Comparison of ENCODE assay signal across 3 fruit fly cellular contexts in genomic region chr2L:1070332-1070731, dm6.
TF ChIP-seq lines count a peak whose summit lies in the region.

No protein-coding gene starts in this region.

TF ChIP-seq in whole organism, embryonic, 481 proteins besides CTCF, POLR2A, EP300 and RAD21 (continued from another document and continues in another):
- no peak for TF ChIP-seq corto (GFP tag; optimal IDR thresholded peaks at IDR 0.05; lab: Kevin White, UChicago)
- peak; percentile 56 for TF ChIP-seq CG12391 (tag; optimal IDR thresholded peaks at IDR 0.05; lab: Kevin White, UChicago)
- TF ChIP-seq CG11695 (GFP tag; IDR thresholded peaks at IDR 0.05; lab: Robert Waterston, UW) = peak; percentile 47; the same call in 1 of the 3 replicates
- TF ChIP-seq inv (GFP tag; IDR thresholded peaks at IDR 0.05; lab: Robert Waterston, UW; ENCODE audit: partially characterized antibody) = no peak
- TF ChIP-seq CG33213 (GFP tag; optimal IDR thresholded peaks at IDR 0.05; lab: Kevin White, UChicago) = no peak
- TF ChIP-seq dmrt11E (tag; optimal IDR thresholded peaks at IDR 0.05; lab: Kevin White, UChicago) = peak; percentile 68
- peak; percentile 65 for TF ChIP-seq CG10979 (tag; optimal IDR thresholded peaks at IDR 0.05; lab: Kevin White, UChicago)
- peak; percentile 13 for TF ChIP-seq CG18476 (GFP tag; optimal IDR thresholded peaks at IDR 0.05; lab: Kevin White, UChicago)
- TF ChIP-seq D19A (tag; optimal IDR thresholded peaks at IDR 0.05; lab: Kevin White, UChicago) = peak; percentile 1
- peak; percentile 74 for TF ChIP-seq Drgx (GFP tag; IDR thresholded peaks at IDR 0.05; lab: Robert Waterston, UW)
- peak; percentile 39; the same call in 1 of the 2 replicates for TF ChIP-seq CG31441 (GFP tag; IDR thresholded peaks at IDR 0.05; lab: Robert Waterston, UW)
- TF ChIP-seq CG10267 (tag; optimal IDR thresholded peaks at IDR 0.05; lab: Kevin White, UChicago) = peak; percentile 15
- peak; percentile 29; the same call in 1 of the 2 replicates for TF ChIP-seq vvl (GFP tag; IDR thresholded peaks at IDR 0.05; lab: Robert Waterston, UW)
- peak; percentile 35 for TF ChIP-seq nmo (GFP tag; optimal IDR thresholded peaks at IDR 0.05; lab: Kevin White, UChicago)
- TF ChIP-seq Med (GFP tag; lab: Kevin White, UChicago) = peak; percentile 72
- TF ChIP-seq CG30403 (GFP tag; optimal IDR thresholded peaks at IDR 0.05; lab: Kevin White, UChicago) = peak; percentile 23
- TF ChIP-seq CG2120 (GFP tag; optimal IDR thresholded peaks at IDR 0.05; lab: Kevin White, UChicago) = no peak
- TF ChIP-seq CG2202 (tag; optimal IDR thresholded peaks at IDR 0.05; lab: Kevin White, UChicago) = peak; percentile 30
- no peak for TF ChIP-seq disco-r (GFP tag; optimal IDR thresholded peaks at IDR 0.05; lab: Kevin White, UChicago)
- TF ChIP-seq Mad (GFP tag; optimal IDR thresholded peaks at IDR 0.05; lab: Kevin White, UChicago) = no peak
- no peak for TF ChIP-seq CG8089 (GFP tag; optimal IDR thresholded peaks at IDR 0.05; lab: Kevin White, UChicago)
- no peak for TF ChIP-seq Six4 (GFP tag; optimal IDR thresholded peaks at IDR 0.05; lab: Kevin White, UChicago)
- TF ChIP-seq sna (GFP tag; IDR thresholded peaks at IDR 0.05; lab: Robert Waterston, UW; ENCODE audit: partially characterized antibody) = no peak
- TF ChIP-seq CG10321 (GFP tag; IDR thresholded peaks at IDR 0.05; lab: Robert Waterston, UW) = no peak
- no peak for TF ChIP-seq odd (GFP tag; optimal IDR thresholded peaks at IDR 0.05; lab: Kevin White, UChicago)
- TF ChIP-seq CG1024 (GFP tag; IDR thresholded peaks at IDR 0.05; lab: Robert Waterston, UW) = no peak
- TF ChIP-seq Doc3 (GFP tag; IDR thresholded peaks at IDR 0.05; lab: Robert Waterston, UW; ENCODE audit: partially characterized antibody) = no peak
- TF ChIP-seq CG7357 (GFP tag; IDR thresholded peaks at IDR 0.05; lab: Robert Waterston, UW) = no peak
- TF ChIP-seq CG9727 (GFP tag; optimal IDR thresholded peaks at IDR 0.05; lab: Kevin White, UChicago) = peak; percentile 45
- no peak for TF ChIP-seq Mrtf (GFP tag; IDR thresholded peaks at IDR 0.05; lab: Robert Waterston, UW)
- TF ChIP-seq CG6254 (GFP tag; optimal IDR thresholded peaks at IDR 0.05; lab: Kevin White, UChicago) = peak; percentile 33
- no peak for TF ChIP-seq CG3847 (GFP tag; IDR thresholded peaks at IDR 0.05; lab: Robert Waterston, UW)
- TF ChIP-seq CG32767 (GFP tag; IDR thresholded peaks at IDR 0.05; lab: Robert Waterston, UW) = no peak
- no peak for TF ChIP-seq CG6272 (GFP tag; IDR thresholded peaks at IDR 0.05; lab: Robert Waterston, UW)
- 0 out of 2 replicates have a peak, but pooled peaks have one; percentile 6 for TF ChIP-seq CG10959 (GFP tag; IDR thresholded peaks at IDR 0.05; lab: Robert Waterston, UW)
- TF ChIP-seq H15 (GFP tag; IDR thresholded peaks at IDR 0.05; lab: Robert Waterston, UW) = 0 out of 3 replicates have a peak, but pooled peaks have one; percentile 31
- TF ChIP-seq dimm (GFP tag; IDR thresholded peaks at IDR 0.05; lab: Robert Waterston, UW) = no peak
- peak; percentile 14 for TF ChIP-seq bab2 (GFP tag; optimal IDR thresholded peaks at IDR 0.05; lab: Kevin White, UChicago)
- no peak for TF ChIP-seq E2f2 (GFP tag; IDR thresholded peaks at IDR 0.05; lab: Robert Waterston, UW)
- TF ChIP-seq cas (GFP tag; IDR thresholded peaks at IDR 0.05; lab: Robert Waterston, UW) = no peak
- peak; percentile 60 for TF ChIP-seq Ets65A (GFP tag; lab: Kevin White, UChicago)
- TF ChIP-seq so (GFP tag; IDR thresholded peaks at IDR 0.05; lab: Robert Waterston, UW) = no peak
- TF ChIP-seq ken (GFP tag; IDR thresholded peaks at IDR 0.05; lab: Robert Waterston, UW) = no peak
- TF ChIP-seq tin (GFP tag; optimal IDR thresholded peaks at IDR 0.05; lab: Kevin White, UChicago) = peak; percentile 2
- TF ChIP-seq CG7556 (GFP tag; optimal IDR thresholded peaks at IDR 0.05; lab: Kevin White, UChicago) = peak; percentile 12

TF ChIP-seq in whole organism, prepupa, 60 proteins besides CTCF, POLR2A, EP300 and RAD21 (continued from another document):
- TF ChIP-seq Sox15 (GFP tag; optimal IDR thresholded peaks at IDR 0.05; lab: Kevin White, UChicago) (no peak), CG32006 (GFP tag; optimal IDR thresholded peaks at IDR 0.05; lab: Kevin White, UChicago) (peak; percentile 70), vri (GFP tag; optimal IDR thresholded peaks at IDR 0.05; lab: Kevin White, UChicago) (peak; percentile 15), Sox102F (GFP tag; optimal IDR thresholded peaks at IDR 0.05; lab: Kevin White, UChicago) (peak; percentile 61), spab (GFP tag; optimal IDR thresholded peaks at IDR 0.05; lab: Kevin White, UChicago) (peak; percentile 65), CG10631 (GFP tag; optimal IDR thresholded peaks at IDR 0.05; lab: Kevin White, UChicago) (peak; percentile 61), topi (GFP tag; optimal IDR thresholded peaks at IDR 0.05; lab: Kevin White, UChicago) (peak; percentile 66), CG3919 (GFP tag; optimal IDR thresholded peaks at IDR 0.05; lab: Kevin White, UChicago) (peak; percentile 64), fd85E (GFP tag; optimal IDR thresholded peaks at IDR 0.05; lab: Kevin White, UChicago) (no peak), Eip93F (GFP tag; optimal IDR thresholded peaks at IDR 0.05; lab: Kevin White, UChicago) (no peak), Met (GFP tag; optimal IDR thresholded peaks at IDR 0.05; lab: Kevin White, UChicago) (peak; percentile 72), CG4318 (GFP tag; optimal IDR thresholded peaks at IDR 0.05; lab: Kevin White, UChicago) (peak; percentile 51), Hr38 (GFP tag; optimal IDR thresholded peaks at IDR 0.05; lab: Kevin White, UChicago) (no peak), CG11294 (GFP tag; IDR thresholded peaks at IDR 0.05; lab: Robert Waterston, UW) (no peak), Eip78C (GFP tag; lab: Kevin White, UChicago) (peak; percentile 78), CG7368 (GFP tag; optimal IDR thresholded peaks at IDR 0.05; lab: Kevin White, UChicago) (peak; percentile 7), CG34406 (GFP tag; optimal IDR thresholded peaks at IDR 0.05; lab: Kevin White, UChicago) (peak; percentile 55), CG11762 (GFP tag; optimal IDR thresholded peaks at IDR 0.05; lab: Kevin White, UChicago; ENCODE audit: insufficient read depth) (no peak), svp (GFP tag; lab: Kevin White, UChicago) (peak; percentile 72), ss (GFP tag; optimal IDR thresholded peaks at IDR 0.05; lab: Kevin White, UChicago) (peak; percentile 49 to 56), CG10669 (GFP tag; optimal IDR thresholded peaks at IDR 0.05; lab: Kevin White, UChicago) (peak; percentile 59), CG3032 (tag; optimal IDR thresholded peaks at IDR 0.05; lab: Kevin White, UChicago) (peak; percentile 61), CG6808 (GFP tag; optimal IDR thresholded peaks at IDR 0.05; lab: Kevin White, UChicago) (peak; percentile 58), CG16779 (tag; optimal IDR thresholded peaks at IDR 0.05; lab: Kevin White, UChicago) (no peak), CG6163 (GFP tag; IDR thresholded peaks at IDR 0.05; lab: Robert Waterston, UW) (peak; percentile 84), Lpt (GFP tag; optimal IDR thresholded peaks at IDR 0.05; lab: Kevin White, UChicago) (peak; percentile 53), eg (GFP tag; IDR thresholded peaks at IDR 0.05; lab: Robert Waterston, UW) (peak; percentile 71), Blimp-1 (GFP tag; optimal IDR thresholded peaks at IDR 0.05; lab: Kevin White, UChicago) (no peak), CG6792 (GFP tag; optimal IDR thresholded peaks at IDR 0.05; lab: Kevin White, UChicago) (peak; percentile 36), esn (GFP tag; optimal IDR thresholded peaks at IDR 0.05; lab: Kevin White, UChicago) (peak; percentile 67), dac (GFP tag; optimal IDR thresholded peaks at IDR 0.05; lab: Kevin White, UChicago) (peak; percentile 32), fd59A (GFP tag; optimal IDR thresholded peaks at IDR 0.05; lab: Kevin White, UChicago) (peak; percentile 46), Hr4 (GFP tag; optimal IDR thresholded peaks at IDR 0.05; lab: Kevin White, UChicago) (peak; percentile 67), net (GFP tag; optimal IDR thresholded peaks at IDR 0.05; lab: Kevin White, UChicago) (peak; percentile 38), CG9139 (GFP tag; optimal IDR thresholded peaks at IDR 0.05; lab: Kevin White, UChicago) (peak; percentile 15), Sox14 (GFP tag; optimal IDR thresholded peaks at IDR 0.05; lab: Kevin White, UChicago) (peak; percentile 53), Ets96B (tag; optimal IDR thresholded peaks at IDR 0.05; lab: Kevin White, UChicago) (peak; percentile 66), Ets21C (GFP tag; optimal IDR thresholded peaks at IDR 0.05; lab: Kevin White, UChicago) (no peak), Hr39 (GFP tag; optimal IDR thresholded peaks at IDR 0.05; lab: Kevin White, UChicago) (peak; percentile 43)

TF ChIP-seq in whole organism, wandering third instar larva, 38 proteins besides CTCF, POLR2A, EP300 and RAD21 (continued from another document):
- TF ChIP-seq N (GFP tag; optimal IDR thresholded peaks at IDR 0.05; lab: Kevin White, UChicago) = no peak
- TF ChIP-seq CG9705 (GFP tag; optimal IDR thresholded peaks at IDR 0.05; lab: Kevin White, UChicago) = no peak
- TF ChIP-seq foxo (GFP tag; optimal IDR thresholded peaks at IDR 0.05; lab: Kevin White, UChicago) = peak in 1 of 2 experiments; percentile 46
- no peak for TF ChIP-seq Abd-B (GFP tag; optimal IDR thresholded peaks at IDR 0.05; lab: Kevin White, UChicago)
- no peak for TF ChIP-seq woc (GFP tag; optimal IDR thresholded peaks at IDR 0.05; lab: Kevin White, UChicago)
- no peak for TF ChIP-seq sv (GFP tag; optimal IDR thresholded peaks at IDR 0.05; lab: Kevin White, UChicago)
- peak; percentile 35 for TF ChIP-seq rgr (GFP tag; optimal IDR thresholded peaks at IDR 0.05; lab: Kevin White, UChicago)
- TF ChIP-seq Mio (GFP tag; optimal IDR thresholded peaks at IDR 0.05; lab: Kevin White, UChicago) = no peak
- TF ChIP-seq jim (GFP tag; optimal IDR thresholded peaks at IDR 0.05; lab: Kevin White, UChicago) = no peak
- TF ChIP-seq OdsH (GFP tag; optimal IDR thresholded peaks at IDR 0.05; lab: Kevin White, UChicago) = peak; percentile 1
